Worm (Caenorhabditis elegans) whole organism, early embryonic: Measurements from ENCODE around the gene snai-1.

Experiments used
- B0310.2 ChIP-seq: sonication (generic microtip); optimal IDR thresholded peaks from 2 replicates; lab custom pipeline; 2016; ENCODE audit warnings: mild to moderate bottlenecking, missing genetic modification characterization, missing compliant biosample characterization
- F13C5.2 ChIP-seq: sonication (generic microtip); optimal IDR thresholded peaks from 2 replicates; lab custom pipeline; 2017; ENCODE audit warnings: mild to moderate bottlenecking, missing genetic modification characterization, inconsistent platforms, missing compliant biosample characterization
- aly-1 ChIP-seq: sonication (generic microtip); optimal IDR thresholded peaks from 2 replicates; lab custom pipeline; 2016; ENCODE audit warnings: missing genetic modification characterization, missing compliant biosample characterization
- ama-1 ChIP-seq: fragments of 150-350 bp; optimal IDR thresholded peaks from 2 replicates; lab custom pipeline; 2014
- ceh-13 ChIP-seq: fragments of 200-800 bp; sonication (Bioruptor generic); optimal IDR thresholded peaks from 2 replicates; lab custom pipeline; 2018; ENCODE audit warnings: mild to moderate bottlenecking, missing genetic modification characterization, missing compliant biosample characterization
- ets-7 ChIP-seq: sonication (generic microtip); optimal IDR thresholded peaks from 2 replicates; lab custom pipeline; 2016; ENCODE audit warnings: missing genotype, missing genetic modification characterization, missing compliant biosample characterization
- flt-1 ChIP-seq: fragments of 200-800 bp; sonication (Bioruptor generic); IDR thresholded peaks from 2 replicates; pipeline ENCODE4 v1.3.6; 2022; ENCODE audit warnings: missing genetic modification characterization, missing compliant biosample characterization
- hnd-1 ChIP-seq: sonication (generic microtip); optimal IDR thresholded peaks from 2 replicates; lab custom pipeline; 2016; ENCODE audit warnings: missing genetic modification characterization, missing compliant biosample characterization
- pes-1 ChIP-seq: fragments of 200-800 bp; sonication (Bioruptor generic); IDR thresholded peaks from 2 replicates; pipeline ENCODE4 v1.3.6; 2022; ENCODE audit warnings: missing genetic modification reagents, missing genetic modification characterization, missing compliant biosample characterization
- scrt-1 ChIP-seq: fragments of 200-800 bp; sonication (Bioruptor generic); IDR thresholded peaks from 2 replicates; pipeline ENCODE4 v1.3.6; 2022; ENCODE audit warnings: missing genetic modification characterization, missing compliant biosample characterization
- sea-1 ChIP-seq: fragments of 200-800 bp; sonication (Bioruptor generic); conservative IDR thresholded peaks from 2 replicates; pipeline ENCODE4 v1.3.6; 2022; ENCODE audit warnings: missing genetic modification characterization, missing compliant biosample characterization
- tbx-11 ChIP-seq: fragments of 200-800 bp; sonication (Bioruptor generic); IDR thresholded peaks from 2 replicates; pipeline ENCODE4 v1.3.6; 2022; ENCODE audit warnings: missing genetic modification characterization, missing compliant biosample characterization
- tbx-37 ChIP-seq: fragments of 200-800 bp; sonication (Bioruptor generic); conservative IDR thresholded peaks from 2 replicates; pipeline ENCODE4 v1.3.6; 2022; ENCODE audit warnings: missing genetic modification reagents, missing genetic modification characterization, missing compliant biosample characterization

- no peak for TF ChIP-seq flt-1 (GFP tag; lab: Robert Waterston, UW)
- no peak for TF ChIP-seq B0310.2 (tag; lab: Kevin White, UChicago)
- TF ChIP-seq pes-1 (GFP tag; lab: Robert Waterston, UW) = no peak
- TF ChIP-seq sea-1 = no peak
- TF ChIP-seq tbx-11 = no peak
- no peak for TF ChIP-seq F13C5.2 (tag; lab: Kevin White, UChicago)
- TF ChIP-seq ama-1 (lab: Kevin White, UChicago) = no peak
- TF ChIP-seq scrt-1 (GFP tag; lab: Robert Waterston, UW) = no peak
- TF ChIP-seq aly-1 = no peak
- no peak for TF ChIP-seq ceh-13
- no peak for TF ChIP-seq tbx-37 (GFP tag; lab: Robert Waterston, UW)
- no peak for TF ChIP-seq hnd-1 (tag; lab: Kevin White, UChicago)
- TF ChIP-seq ets-7 (tag; lab: Kevin White, UChicago) = no peak
Measured at ce11 chrIV:274185-274584, 39.3 kb downstream of the snai-1 start, which contains the start of gene sma-10.
